Worm (Caenorhabditis elegans): ENCODE measurements around the gene crp-1.

DNA sequence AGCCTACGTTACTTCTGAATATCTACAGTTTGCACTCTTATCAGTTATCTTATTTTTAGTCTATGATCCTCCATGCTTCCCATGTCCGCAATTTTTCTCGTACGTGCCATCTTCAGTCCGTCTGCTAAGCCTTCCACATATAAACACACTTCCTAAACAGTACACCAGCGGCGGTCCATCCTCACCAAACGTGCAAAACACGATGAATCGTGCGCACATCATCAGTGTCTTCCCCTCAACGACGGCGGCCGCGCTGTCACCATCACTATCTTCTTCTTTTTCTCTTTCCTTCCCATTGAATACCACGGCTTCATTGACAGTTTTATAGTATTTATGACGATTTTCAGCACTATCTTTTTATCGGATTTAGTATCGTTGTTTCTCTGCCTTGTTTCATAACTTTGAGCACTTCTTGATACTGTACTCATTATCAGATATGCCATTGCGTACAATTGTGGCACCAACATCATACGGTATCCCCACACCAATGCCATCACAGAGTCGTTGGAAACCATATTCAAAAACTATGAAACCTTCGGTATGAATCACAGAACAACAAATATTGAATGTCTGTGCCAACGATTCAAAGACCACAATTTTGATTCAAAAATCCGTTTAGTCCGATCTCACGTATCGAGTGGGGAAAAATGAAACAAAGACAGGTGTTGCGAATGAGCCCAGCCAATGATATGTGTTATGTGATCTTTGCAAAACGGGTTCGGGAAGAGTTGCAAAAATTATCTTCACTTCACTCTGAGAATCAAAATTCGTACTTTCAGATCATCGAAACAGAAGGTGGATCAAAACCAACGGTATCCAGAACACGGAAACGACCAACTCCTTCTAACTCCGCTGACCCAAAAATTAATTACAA is 5.2 kb upstream of the crp-1 start:
- TF ChIP-seq ceh-36 (tag; optimal IDR thresholded peaks at IDR 0.05) (no peak), ceh-13 (GFP tag; optimal IDR thresholded peaks at IDR 0.05) (no peak), flt-1 (GFP tag; IDR thresholded peaks at IDR 0.05) (no peak), ets-7 (tag; optimal IDR thresholded peaks at IDR 0.05) (no peak), tbx-11 (GFP tag; IDR thresholded peaks at IDR 0.05) (no peak), hnd-1 (tag; optimal IDR thresholded peaks at IDR 0.05) (no peak), ama-1 (optimal IDR thresholded peaks at IDR 0.05) (no peak), F13C5.2 (tag; optimal IDR thresholded peaks at IDR 0.05) (no peak)

Measured in whole organism, early embryonic.